Fruit fly (Drosophila melanogaster) whole organism, embryonic: Measurements from ENCODE around the gene Usp8.

Experiments used
- CG10147 ChIP-seq: fragments of 200-800 bp; sonication (Bioruptor generic); optimal IDR thresholded peaks from 2 replicates; lab custom pipeline; 2019; ENCODE audit warnings: missing biosample characterization, mild to moderate bottlenecking, missing genetic modification characterization, moderate library complexity
- CG10209 ChIP-seq: fragments of 200-800 bp; sonication (Bioruptor generic); optimal IDR thresholded peaks from 3 replicates; lab custom pipeline; 2017; ENCODE audit warnings: missing biosample characterization, mild to moderate bottlenecking, missing genetic modification characterization, missing genetic modification reagents
- CG10543 ChIP-seq: fragments of 200-800 bp; sonication (Bioruptor generic); optimal IDR thresholded peaks from 3 replicates; lab custom pipeline; 2017; ENCODE audit warnings: missing biosample characterization, mild to moderate bottlenecking, missing genetic modification characterization, moderate library complexity
- CG11456 ChIP-seq: fragments of 200-800 bp; sonication (Bioruptor generic); IDR thresholded peaks from 3 replicates; pipeline ENCODE4 v1.3.6; 2022; ENCODE audit warnings: missing biosample characterization, missing genetic modification characterization
- CG11560 ChIP-seq: fragments of 200-800 bp; sonication (Bioruptor generic); IDR thresholded peaks from 3 replicates; pipeline ENCODE4 v1.3.6; 2022; ENCODE audit warnings: missing biosample characterization, missing genetic modification characterization
- CG12942 ChIP-seq: fragments of 200-800 bp; sonication (Bioruptor generic); optimal IDR thresholded peaks from 3 replicates; lab custom pipeline; 2016; ENCODE audit warnings: missing biosample characterization, missing genetic modification characterization
- CG13287 ChIP-seq: fragments of 200-800 bp; sonication (Bioruptor generic); IDR thresholded peaks from 2 replicates; pipeline ENCODE4 v1.3.6; 2022; ENCODE audit warnings: missing biosample characterization, missing genetic modification characterization; ENCODE audit not compliant: partially characterized antibody
- CG13296 ChIP-seq: fragments of 200-800 bp; sonication (Bioruptor generic); optimal IDR thresholded peaks from 3 replicates; lab custom pipeline; 2018; ENCODE audit warnings: missing biosample characterization, mild to moderate bottlenecking, missing genetic modification characterization
- CG14860 ChIP-seq: fragments of 200-800 bp; sonication (Bioruptor generic); IDR thresholded peaks from 3 replicates; pipeline ENCODE4 v1.3.6; 2022; ENCODE audit warnings: missing biosample characterization, missing genetic modification characterization; ENCODE audit not compliant: partially characterized antibody
- CG1529 ChIP-seq: fragments of 200-800 bp; sonication (Bioruptor generic); optimal IDR thresholded peaks from 3 replicates; lab custom pipeline; 2018; ENCODE audit warnings: missing biosample characterization, missing genetic modification characterization
- CG16863 ChIP-seq: fragments of 200-800 bp; sonication (Bioruptor generic); optimal IDR thresholded peaks from 3 replicates; lab custom pipeline; 2016; ENCODE audit warnings: missing biosample characterization, missing genetic modification characterization
- CG17359 ChIP-seq: fragments of 200-800 bp; sonication (Bioruptor generic); optimal IDR thresholded peaks from 3 replicates; lab custom pipeline; 2018; ENCODE audit warnings: missing biosample characterization, mild to moderate bottlenecking, missing genetic modification characterization, moderate library complexity
- CG17912 ChIP-seq: fragments of 200-800 bp; sonication (Bioruptor generic); optimal IDR thresholded peaks from 2 replicates; lab custom pipeline; 2018; ENCODE audit warnings: missing biosample characterization, mild to moderate bottlenecking, missing genetic modification characterization
- CG18011 ChIP-seq: fragments of 200-800 bp; sonication (Bioruptor generic); optimal IDR thresholded peaks from 2 replicates; lab custom pipeline; 2017; ENCODE audit warnings: missing biosample characterization, missing genetic modification characterization, mild to moderate bottlenecking, moderate library complexity, missing genotype
- CG31365 ChIP-seq: fragments of 200-800 bp; sonication (Bioruptor generic); optimal IDR thresholded peaks from 2 replicates; lab custom pipeline; 2018; ENCODE audit warnings: missing biosample characterization, mild to moderate bottlenecking, missing genetic modification characterization
- CG4617 ChIP-seq: fragments of 200-800 bp; sonication (Bioruptor generic); optimal IDR thresholded peaks from 3 replicates; lab custom pipeline; 2016; ENCODE audit warnings: missing biosample characterization, missing genetic modification characterization, borderline replicate concordance
- CG4820 ChIP-seq: fragments of 200-800 bp; sonication (Bioruptor generic); optimal IDR thresholded peaks from 3 replicates; lab custom pipeline; 2016; ENCODE audit warnings: missing biosample characterization, missing genetic modification characterization
- CG5953 ChIP-seq: fragments of 200-800 bp; sonication (Bioruptor generic); IDR thresholded peaks from 2 replicates; pipeline ENCODE4 v1.3.6; 2022; ENCODE audit warnings: missing biosample characterization, missing genetic modification characterization
- CG6765 ChIP-seq: fragments of 200-800 bp; sonication (Bioruptor generic); optimal IDR thresholded peaks from 3 replicates; lab custom pipeline; 2017; ENCODE audit warnings: missing biosample characterization, mild to moderate bottlenecking, missing genetic modification characterization
- CG8388 ChIP-seq: fragments of 200-800 bp; sonication (Bioruptor generic); optimal IDR thresholded peaks from 2 replicates; lab custom pipeline; 2019; ENCODE audit warnings: missing biosample characterization, mild to moderate bottlenecking, missing genetic modification characterization, moderate library complexity
- CG8944 ChIP-seq: fragments of 200-800 bp; sonication (Bioruptor generic); optimal IDR thresholded peaks from 3 replicates; lab custom pipeline; 2016; ENCODE audit warnings: missing biosample characterization, missing genetic modification characterization
- CTCF ChIP-seq: fragments of 200-800 bp; sonication (Bioruptor generic); optimal IDR thresholded peaks from 2 replicates; lab custom pipeline; 2017; ENCODE audit warnings: missing biosample characterization, mild to moderate bottlenecking, missing genetic modification characterization, moderate library complexity
- Chrac-16 ChIP-seq: fragments of 200-800 bp; sonication (Bioruptor generic); optimal IDR thresholded peaks from 3 replicates; lab custom pipeline; 2016; ENCODE audit warnings: missing biosample characterization, missing genetic modification characterization
- Doc2 ChIP-seq: fragments of 200-800 bp; sonication (Bioruptor generic); IDR thresholded peaks from 2 replicates; pipeline ENCODE4 v1.3.6; 2022; ENCODE audit warnings: missing biosample characterization, missing genetic modification characterization
- Ets65A ChIP-seq: fragments of 200-800 bp; sonication (Bioruptor generic); peaks from one replicate; lab custom pipeline; 2016; ENCODE audit warnings: missing biosample characterization, missing genetic modification characterization
- HLH54F ChIP-seq: fragments of 200-800 bp; sonication (Bioruptor generic); optimal IDR thresholded peaks from 3 replicates; lab custom pipeline; 2016; ENCODE audit warnings: missing biosample characterization, missing genetic modification characterization
- MBD-R2 ChIP-seq: fragments of 200-800 bp; sonication (Bioruptor generic); IDR thresholded peaks from 2 replicates; pipeline ENCODE4 v1.3.6; 2022; ENCODE audit warnings: missing biosample characterization, missing genetic modification characterization
- Max ChIP-seq: fragments of 200-800 bp; sonication (Bioruptor generic); optimal IDR thresholded peaks from 2 replicates; lab custom pipeline; 2016; ENCODE audit warnings: missing biosample characterization, mild to moderate bottlenecking, missing genetic modification characterization
- Meics ChIP-seq: fragments of 200-800 bp; sonication (Bioruptor generic); optimal IDR thresholded peaks from 2 replicates; lab custom pipeline; 2017; ENCODE audit warnings: missing biosample characterization, mild to moderate bottlenecking, missing genetic modification characterization
- Myb ChIP-seq: fragments of 200-800 bp; sonication (Bioruptor generic); optimal IDR thresholded peaks from 2 replicates; lab custom pipeline; 2016; ENCODE audit warnings: missing biosample characterization, missing genetic modification characterization
- Oaz ChIP-seq: fragments of 200-800 bp; sonication (Bioruptor generic); IDR thresholded peaks from 2 replicates; pipeline ENCODE4 v1.3.6; 2022; ENCODE audit warnings: missing biosample characterization, missing genetic modification characterization
- Optix ChIP-seq: fragments of 200-800 bp; sonication (Bioruptor generic); IDR thresholded peaks from 3 replicates; pipeline ENCODE4 v1.3.6; 2022; ENCODE audit warnings: missing biosample characterization, missing genetic modification characterization
- Six4 ChIP-seq: fragments of 200-800 bp; sonication (Bioruptor generic); optimal IDR thresholded peaks from 2 replicates; lab custom pipeline; 2016; ENCODE audit warnings: missing biosample characterization, missing genetic modification characterization
- ac ChIP-seq: fragments of 200-800 bp; sonication (Bioruptor generic); optimal IDR thresholded peaks from 3 replicates; lab custom pipeline; 2017; ENCODE audit warnings: missing biosample characterization, mild to moderate bottlenecking, missing genetic modification characterization
- bbx ChIP-seq: fragments of 200-800 bp; sonication (Bioruptor generic); IDR thresholded peaks from 2 replicates; pipeline ENCODE4 v1.3.6; 2022; ENCODE audit warnings: missing biosample characterization, missing genetic modification characterization; ENCODE audit not compliant: partially characterized antibody
- da ChIP-seq: fragments of 200-800 bp; sonication (Bioruptor generic); optimal IDR thresholded peaks from 2 replicates; lab custom pipeline; 2016; ENCODE audit warnings: missing biosample characterization, missing genetic modification characterization
- dm ChIP-seq: fragments of 200-800 bp; sonication (Bioruptor generic); optimal IDR thresholded peaks from 3 replicates; lab custom pipeline; 2016; ENCODE audit warnings: missing biosample characterization, missing genetic modification characterization
- gfzf ChIP-seq: fragments of 200-800 bp; sonication (Bioruptor generic); optimal IDR thresholded peaks from 2 replicates; lab custom pipeline; 2016; ENCODE audit warnings: missing biosample characterization, mild to moderate bottlenecking, missing genetic modification characterization, moderate library complexity
- gsb-n ChIP-seq: fragments of 200-800 bp; sonication (Bioruptor generic); optimal IDR thresholded peaks from 3 replicates; lab custom pipeline; 2018; ENCODE audit warnings: missing biosample characterization, mild to moderate bottlenecking, missing genetic modification characterization
- jigr1 ChIP-seq: fragments of 200-800 bp; sonication (Bioruptor generic); IDR thresholded peaks from 3 replicates; pipeline ENCODE4 v1.3.6; 2022; ENCODE audit warnings: missing biosample characterization, missing genetic modification characterization
- mirr ChIP-seq: fragments of 200-800 bp; sonication (Bioruptor generic); optimal IDR thresholded peaks from 3 replicates; lab custom pipeline; 2018; ENCODE audit warnings: missing biosample characterization, mild to moderate bottlenecking, missing genetic modification characterization
- onecut ChIP-seq: fragments of 200-800 bp; sonication (Bioruptor generic); IDR thresholded peaks from 2 replicates; pipeline ENCODE4 v1.3.6; 2022; ENCODE audit warnings: missing biosample characterization, missing genetic modification characterization
- pum ChIP-seq: fragments of 200-800 bp; sonication (Bioruptor generic); optimal IDR thresholded peaks from 2 replicates; lab custom pipeline; 2016; ENCODE audit warnings: missing biosample characterization, missing genetic modification characterization
- rib ChIP-seq: fragments of 200-800 bp; sonication (Bioruptor generic); IDR thresholded peaks from 2 replicates; pipeline ENCODE4 v1.3.6; 2022; ENCODE audit warnings: missing biosample characterization, missing genetic modification characterization
- salm ChIP-seq: fragments of 200-800 bp; sonication (Bioruptor generic); optimal IDR thresholded peaks from 2 replicates; lab custom pipeline; 2018; ENCODE audit warnings: missing biosample characterization, mild to moderate bottlenecking, missing genetic modification characterization
- sr ChIP-seq: fragments of 200-800 bp; sonication (Bioruptor generic); IDR thresholded peaks from 3 replicates; pipeline ENCODE4 v1.3.6; 2022; ENCODE audit warnings: missing biosample characterization, missing genetic modification characterization
- ssp ChIP-seq: fragments of 200-800 bp; sonication (Bioruptor generic); IDR thresholded peaks from 2 replicates; pipeline ENCODE4 v1.3.6; 2022; ENCODE audit warnings: missing biosample characterization, missing genetic modification characterization
- twi ChIP-seq: fragments of 200-800 bp; optimal IDR thresholded peaks from 2 replicates; lab custom pipeline; 2019; ENCODE audit warnings: missing biosample characterization, mild to moderate bottlenecking, missing genetic modification characterization, moderate library complexity
- vvl ChIP-seq: fragments of 200-800 bp; sonication (Bioruptor generic); IDR thresholded peaks from 2 replicates; pipeline ENCODE4 v1.3.6; 2022; ENCODE audit warnings: missing biosample characterization, missing genetic modification characterization
- zen ChIP-seq: fragments of 200-800 bp; sonication (Bioruptor generic); optimal IDR thresholded peaks from 3 replicates; lab custom pipeline; 2018; ENCODE audit warnings: missing biosample characterization, mild to moderate bottlenecking, missing genetic modification characterization, moderate library complexity
- zfh1 ChIP-seq: fragments of 200-800 bp; sonication (Bioruptor generic); IDR thresholded peaks from 3 replicates; pipeline ENCODE4 v1.3.6; 2022; ENCODE audit warnings: missing biosample characterization, missing genetic modification characterization

Gene Usp8

DNA sequence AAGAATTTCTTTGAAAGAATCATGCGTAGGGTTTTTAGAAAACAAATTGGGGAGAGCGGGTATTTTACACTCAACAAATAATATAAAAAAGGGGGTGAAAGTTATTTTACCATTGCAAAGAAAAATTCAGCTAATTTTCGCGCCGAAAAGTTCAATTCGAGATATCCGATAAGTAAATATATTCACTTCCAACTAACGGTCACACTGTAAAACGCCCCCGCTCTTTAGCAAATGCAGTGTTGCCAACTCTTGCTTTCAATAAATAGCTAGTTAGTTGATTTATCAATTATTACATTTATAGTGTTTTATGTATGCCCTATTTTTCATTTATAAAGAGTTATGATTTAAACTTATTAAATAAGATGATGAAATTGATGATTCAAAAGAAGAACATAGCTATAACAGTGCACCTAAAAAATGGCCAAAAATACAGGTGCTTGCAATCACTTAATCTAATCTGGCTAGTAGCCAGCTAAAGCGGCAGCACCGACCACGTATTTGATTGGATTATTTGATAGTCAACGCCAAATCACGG lies 4.2 kb downstream of the Usp8 start, which contains the start of gene meigo (continued):
- TF ChIP-seq Ets65A (GFP tag; lab: Kevin White, UChicago), result peak; percentile 94
- TF ChIP-seq Chrac-16, result peak; percentile 59
- no peak for TF ChIP-seq CG31365 (tag; lab: Kevin White, UChicago)
- no peak for TF ChIP-seq Optix (GFP tag; lab: Robert Waterston, UW)
- peak; percentile 67 for TF ChIP-seq CG12942 (GFP tag; lab: Kevin White, UChicago)
- TF ChIP-seq CG18011, result peak; percentile 54
- no peak for TF ChIP-seq rib (GFP tag; lab: Robert Waterston, UW)
- peak; percentile 20 for TF ChIP-seq Myb (GFP tag; lab: Kevin White, UChicago)
- peak; percentile 46 for TF ChIP-seq Six4
- peak; percentile 97 for TF ChIP-seq sr
- TF ChIP-seq gfzf (GFP tag; lab: Kevin White, UChicago), result peak; percentile 64
- peak; percentile 42 for TF ChIP-seq CG4820
- peak; percentile 46 for TF ChIP-seq CG10209 (GFP tag; lab: Kevin White, UChicago)
- no peak for TF ChIP-seq CG6765 (GFP tag; lab: Kevin White, UChicago)
- peak; percentile 44 for TF ChIP-seq gsb-n (tag; lab: Kevin White, UChicago)
- TF ChIP-seq CG17912 (GFP tag; lab: Kevin White, UChicago), result no peak
- TF ChIP-seq Meics, result peak; percentile 57
- TF ChIP-seq jigr1 (GFP tag; lab: Robert Waterston, UW), result 0 out of 3 replicates have a peak, but pooled peaks have one; percentile 23
- TF ChIP-seq CG11560, result peak; percentile 83; the same call in 2 of the 3 replicates
- peak; percentile 78 for TF ChIP-seq CG10147 (GFP tag; lab: Kevin White, UChicago)
- TF ChIP-seq twi (tag; lab: Kevin White, UChicago), result peak; percentile 52
- TF ChIP-seq Oaz (GFP tag; lab: Robert Waterston, UW), result no peak
- TF ChIP-seq Doc2 (GFP tag; lab: Robert Waterston, UW), result no peak
- TF ChIP-seq zfh1 (GFP tag; lab: Robert Waterston, UW), result peak; percentile 58; the same call in 1 of the 3 replicates
- no peak for TF ChIP-seq CG5953
- peak; percentile 70 for TF ChIP-seq Max (GFP tag; lab: Kevin White, UChicago)
- TF ChIP-seq CG14860 (GFP tag; lab: Robert Waterston, UW), result no peak
- TF ChIP-seq CG11456 (GFP tag; lab: Robert Waterston, UW), result peak; percentile 58; the same call in 2 of the 3 replicates
- TF ChIP-seq ssp (GFP tag; lab: Robert Waterston, UW), result peak; percentile 57
- TF ChIP-seq CG4617 (GFP tag; lab: Kevin White, UChicago), result peak; percentile 68
- TF ChIP-seq CG17359 (tag; lab: Kevin White, UChicago), result peak; percentile 56
- no peak; the same call in 1 of the 2 replicates for TF ChIP-seq bbx (GFP tag; lab: Robert Waterston, UW)
- TF ChIP-seq CG13287 (GFP tag; lab: Robert Waterston, UW), result 0 out of 2 replicates have a peak, but pooled peaks have one; percentile 36
- TF ChIP-seq mirr (GFP tag; lab: Kevin White, UChicago), result peak; percentile 10
- peak; percentile 54 for TF ChIP-seq CG16863 (GFP tag; lab: Kevin White, UChicago)
- TF ChIP-seq da, result peak; percentile 38
- TF ChIP-seq salm, result peak; percentile 38
- TF ChIP-seq vvl (GFP tag; lab: Robert Waterston, UW), result peak; percentile 74
- TF ChIP-seq dm (GFP tag; lab: Kevin White, UChicago), result peak; percentile 32
- TF ChIP-seq ac, result no peak
- peak; percentile 50 for TF ChIP-seq CG8388
- peak; percentile 9; the same call in 1 of the 2 replicates for TF ChIP-seq onecut (GFP tag; lab: Robert Waterston, UW)
- peak; percentile 73 for TF ChIP-seq HLH54F
- peak; percentile 68 for TF ChIP-seq CG10543
- TF ChIP-seq CTCF (GFP tag; lab: Kevin White, UChicago), result peak; percentile 15
- TF ChIP-seq zen, result peak; percentile 75
- TF ChIP-seq CG8944 (GFP tag; lab: Kevin White, UChicago), result peak; percentile 48
- TF ChIP-seq CG1529, result no peak
- peak; percentile 34 for TF ChIP-seq pum (GFP tag; lab: Kevin White, UChicago)
- peak; percentile 76 for TF ChIP-seq CG13296 (GFP tag; lab: Kevin White, UChicago)
- peak; percentile 64 for TF ChIP-seq MBD-R2 (GFP tag; lab: Robert Waterston, UW)
